Fruit fly (Drosophila melanogaster): ENCODE results near the gene Teh3.

Gene Teh3

DNA sequence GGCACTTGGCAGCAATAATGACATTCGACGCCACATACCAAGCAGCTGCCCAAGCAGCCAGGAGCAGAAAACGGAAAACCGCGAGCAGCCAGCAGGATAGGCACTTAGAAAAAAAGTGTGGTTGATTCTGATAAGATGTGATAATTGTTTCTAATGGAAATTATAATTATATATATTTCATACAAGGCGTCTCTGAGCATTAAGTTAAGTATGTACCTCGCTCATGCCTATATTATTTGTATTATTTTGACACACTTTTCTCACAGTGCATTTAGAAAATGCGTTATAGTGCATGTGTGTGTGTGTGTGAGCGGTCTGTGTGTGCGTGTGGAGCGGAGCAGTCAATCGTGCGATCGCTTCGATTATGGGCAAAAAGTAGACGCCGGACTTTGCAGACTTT lies 26.1 kb downstream of the Teh3 start (continued):
- TF ChIP-seq CG32772 (GFP tag; IDR thresholded peaks at IDR 0.05), result 0 out of 2 replicates have a peak, but pooled peaks have one; percentile 22
- peak; percentile 47; the same call in 1 of the 2 replicates for TF ChIP-seq chm (GFP tag; IDR thresholded peaks at IDR 0.05)
- 0 out of 2 replicates have a peak, but pooled peaks have one; percentile 12 for TF ChIP-seq CG10366 (GFP tag; IDR thresholded peaks at IDR 0.05)
- peak; percentile 56 for TF ChIP-seq CG18262 (tag; optimal IDR thresholded peaks at IDR 0.05)
- 0 out of 2 replicates have a peak, but pooled peaks have one; percentile 30 for TF ChIP-seq dan (GFP tag; IDR thresholded peaks at IDR 0.05)
- TF ChIP-seq sc (optimal IDR thresholded peaks at IDR 0.05), result no peak
- peak; percentile 14 for TF ChIP-seq sc (GFP tag; optimal IDR thresholded peaks at IDR 0.05)
- TF ChIP-seq CG14710 (tag; optimal IDR thresholded peaks at IDR 0.05), result peak; percentile 39
- TF ChIP-seq maf-S (GFP tag; optimal IDR thresholded peaks at IDR 0.05), result no peak
- TF ChIP-seq CG6254 (GFP tag; optimal IDR thresholded peaks at IDR 0.05), result peak; percentile 0
- peak; percentile 11 for TF ChIP-seq az2 (GFP tag; optimal IDR thresholded peaks at IDR 0.05)
- TF ChIP-seq tin (GFP tag; optimal IDR thresholded peaks at IDR 0.05), result peak; percentile 5
- peak in 1 of 3 experiments; percentile 58 for TF ChIP-seq lola (GFP tag; optimal IDR thresholded peaks at IDR 0.05)
- TF ChIP-seq zf30C (GFP tag; optimal IDR thresholded peaks at IDR 0.05), result peak; percentile 58
- 0 out of 3 replicates have a peak, but pooled peaks have one; percentile 25 for TF ChIP-seq ci (GFP tag; IDR thresholded peaks at IDR 0.05)
- TF ChIP-seq lbe (GFP tag; optimal IDR thresholded peaks at IDR 0.05), result peak; percentile 18
- TF ChIP-seq eve (GFP tag; optimal IDR thresholded peaks at IDR 0.05), result peak in 1 of 2 experiments; percentile 17
- TF ChIP-seq inv (GFP tag; IDR thresholded peaks at IDR 0.05; ENCODE audit: partially characterized antibody), result no peak
- TF ChIP-seq Ssrp (tag; optimal IDR thresholded peaks at IDR 0.05), result peak; percentile 3
- TF ChIP-seq row (GFP tag; IDR thresholded peaks at IDR 0.05), result peak; percentile 45; the same call in 2 of the 3 replicates
- peak; percentile 59 for TF ChIP-seq CG7271 (tag; optimal IDR thresholded peaks at IDR 0.05)
- peak; percentile 21 for TF ChIP-seq CG13775 (GFP tag; optimal IDR thresholded peaks at IDR 0.05)
- peak; percentile 83 for TF ChIP-seq CG15696 (tag; optimal IDR thresholded peaks at IDR 0.05)
- TF ChIP-seq Scr (GFP tag; IDR thresholded peaks at IDR 0.05; ENCODE audit: partially characterized antibody), result no peak
- peak; percentile 70 for TF ChIP-seq zfh1 (GFP tag; IDR thresholded peaks at IDR 0.05)
- no peak for TF ChIP-seq CG9437 (GFP tag; optimal IDR thresholded peaks at IDR 0.05)
- peak; percentile 34 for TF ChIP-seq CG12391 (tag; optimal IDR thresholded peaks at IDR 0.05)
- no peak for TF ChIP-seq sd (tag; optimal IDR thresholded peaks at IDR 0.05)
- no peak for TF ChIP-seq run (tag; optimal IDR thresholded peaks at IDR 0.05)
- peak; percentile 72 for TF ChIP-seq CG2712 (tag; optimal IDR thresholded peaks at IDR 0.05)
- TF ChIP-seq CG8388 (GFP tag; optimal IDR thresholded peaks at IDR 0.05), result peak; percentile 22
- TF ChIP-seq pita (GFP tag; optimal IDR thresholded peaks at IDR 0.05), result no peak
- peak; percentile 44 for TF ChIP-seq corto (GFP tag; optimal IDR thresholded peaks at IDR 0.05)
- TF ChIP-seq phol (tag; optimal IDR thresholded peaks at IDR 0.05), result peak; percentile 44
- TF ChIP-seq exex (tag; optimal IDR thresholded peaks at IDR 0.05), result no peak
- TF ChIP-seq CG1792 (GFP tag; optimal IDR thresholded peaks at IDR 0.05), result no peak
- peak; percentile 90 for TF ChIP-seq zen (tag; optimal IDR thresholded peaks at IDR 0.05)
- TF ChIP-seq ara (GFP tag; IDR thresholded peaks at IDR 0.05), result peak; percentile 66; the same call in 1 of the 2 replicates
- peak; percentile 28 for TF ChIP-seq CG10267 (tag; optimal IDR thresholded peaks at IDR 0.05)
- TF ChIP-seq CG17829 (tag; optimal IDR thresholded peaks at IDR 0.05), result peak; percentile 56
- 0 out of 3 replicates have a peak, but pooled peaks have one; percentile 30 for TF ChIP-seq gce (GFP tag; IDR thresholded peaks at IDR 0.05)
- peak; percentile 2 for TF ChIP-seq sens (GFP tag)
- TF ChIP-seq Blimp-1 (GFP tag; optimal IDR thresholded peaks at IDR 0.05), result peak; percentile 15
- peak; percentile 39 for TF ChIP-seq ac (GFP tag; optimal IDR thresholded peaks at IDR 0.05)
- no peak for TF ChIP-seq wor (GFP tag; IDR thresholded peaks at IDR 0.05)
- no peak for TF ChIP-seq prd (optimal IDR thresholded peaks at IDR 0.05)
- peak; percentile 87 for TF ChIP-seq prd (GFP tag; IDR thresholded peaks at IDR 0.05)
- TF ChIP-seq CG4404 (GFP tag; IDR thresholded peaks at IDR 0.05), result peak; percentile 76
- no peak for TF ChIP-seq chn (GFP tag; optimal IDR thresholded peaks at IDR 0.05)
- peak; percentile 31; the same call in 1 of the 2 replicates for TF ChIP-seq vvl (GFP tag; IDR thresholded peaks at IDR 0.05)

Measured in whole organism, embryonic.